Fruit fly (Drosophila melanogaster) whole organism, embryonic: ENCODE results near the gene CG43165.

Experiments
- CG18476 ChIP-seq: fragments of 200-800 bp; sonication (Bioruptor generic); optimal IDR thresholded peaks from 2 replicates; lab custom pipeline; 2016; ENCODE audit warnings: missing biosample characterization, mild to moderate bottlenecking, missing genetic modification characterization
- CTCF ChIP-seq: fragments of 200-800 bp; sonication (Bioruptor generic); optimal IDR thresholded peaks from 2 replicates; lab custom pipeline; 2017; ENCODE audit warnings: missing biosample characterization, mild to moderate bottlenecking, missing genetic modification characterization, moderate library complexity
- Fer3 ChIP-seq: fragments of 200-800 bp; sonication (Bioruptor generic); optimal IDR thresholded peaks from 2 replicates; lab custom pipeline; 2018; ENCODE audit warnings: missing biosample characterization, mild to moderate bottlenecking, missing genetic modification characterization, moderate library complexity
- Oli ChIP-seq: fragments of 200-800 bp; sonication (Bioruptor generic); optimal IDR thresholded peaks from 2 replicates; lab custom pipeline; 2018; ENCODE audit warnings: missing biosample characterization, mild to moderate bottlenecking, missing genetic modification characterization, moderate library complexity
- Optix ChIP-seq: fragments of 200-800 bp; sonication (Bioruptor generic); IDR thresholded peaks from 3 replicates; pipeline ENCODE4 v1.3.6; 2022; ENCODE audit warnings: missing biosample characterization, missing genetic modification characterization
- Sox102F ChIP-seq: fragments of 200-800 bp; sonication (Bioruptor generic); optimal IDR thresholded peaks from 2 replicates; lab custom pipeline; 2018; ENCODE audit warnings: missing biosample characterization, mild to moderate bottlenecking, missing genetic modification characterization, moderate library complexity
- cato ChIP-seq: fragments of 200-800 bp; sonication (Bioruptor generic); optimal IDR thresholded peaks from 2 replicates; lab custom pipeline; 2016; ENCODE audit warnings: missing biosample characterization, missing genetic modification characterization, borderline replicate concordance
- dpn ChIP-seq, 2 experiments: fragments of 200-800 bp; sonication (Bioruptor generic); optimal IDR thresholded peaks; 3 replicates each; lab custom pipeline; 2016; ENCODE audit warnings: missing biosample characterization in 2 of 2, missing genetic modification characterization in 2 of 2
- gcm2 ChIP-seq: fragments of 200-800 bp; sonication (Bioruptor generic); optimal IDR thresholded peaks from 2 replicates; lab custom pipeline; 2016; ENCODE audit warnings: missing biosample characterization, missing genetic modification characterization
- unc-4 ChIP-seq: fragments of 200-800 bp; sonication (Bioruptor generic); IDR thresholded peaks from 2 replicates; pipeline ENCODE4 v1.3.6; 2022; ENCODE audit warnings: missing biosample characterization, missing genetic modification characterization; ENCODE audit not compliant: partially characterized antibody
- vvl ChIP-seq: fragments of 200-800 bp; sonication (Bioruptor generic); IDR thresholded peaks from 2 replicates; pipeline ENCODE4 v1.3.6; 2022; ENCODE audit warnings: missing biosample characterization, missing genetic modification characterization

DNA sequence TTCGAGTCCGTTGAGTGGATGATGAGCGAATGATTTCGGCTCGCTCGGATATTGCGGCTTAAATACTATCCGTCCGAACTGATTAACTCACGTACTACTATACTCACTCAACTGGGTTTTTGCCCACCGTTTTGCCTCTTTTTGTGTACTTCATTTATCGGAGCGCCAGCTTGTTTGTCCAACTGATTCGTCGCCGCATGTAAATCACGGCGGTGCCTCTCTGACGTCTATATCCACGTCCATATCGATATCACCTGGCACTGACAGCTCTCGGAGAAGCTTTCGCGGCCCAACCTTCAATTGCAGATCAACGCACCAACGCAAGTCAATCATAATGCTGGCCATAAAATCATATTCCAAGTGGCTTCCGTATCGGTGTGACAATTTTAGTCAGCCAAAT lies 3.0 kb upstream of the CG43165 start, which contains the start of gene CG3604:
- TF ChIP-seq CG18476 (GFP tag; lab: Kevin White, UChicago) (no peak), dpn (GFP tag; optimal IDR thresholded peaks at IDR 0.05; lab: Kevin White, UChicago) (no peak), Oli (tag; lab: Kevin White, UChicago) (no peak), cato (GFP tag; lab: Kevin White, UChicago) (no peak), gcm2 (GFP tag; lab: Kevin White, UChicago) (no peak), Optix (GFP tag; lab: Robert Waterston, UW) (no peak), Fer3 (no peak), unc-4 (GFP tag; lab: Robert Waterston, UW) (no peak), CTCF (GFP tag; lab: Kevin White, UChicago) (no peak), vvl (GFP tag; lab: Robert Waterston, UW) (no peak), Sox102F (GFP tag; lab: Kevin White, UChicago) (no peak)
